Fruit fly (Drosophila melanogaster): Measurements from ENCODE around the gene CG3868.

DNA sequence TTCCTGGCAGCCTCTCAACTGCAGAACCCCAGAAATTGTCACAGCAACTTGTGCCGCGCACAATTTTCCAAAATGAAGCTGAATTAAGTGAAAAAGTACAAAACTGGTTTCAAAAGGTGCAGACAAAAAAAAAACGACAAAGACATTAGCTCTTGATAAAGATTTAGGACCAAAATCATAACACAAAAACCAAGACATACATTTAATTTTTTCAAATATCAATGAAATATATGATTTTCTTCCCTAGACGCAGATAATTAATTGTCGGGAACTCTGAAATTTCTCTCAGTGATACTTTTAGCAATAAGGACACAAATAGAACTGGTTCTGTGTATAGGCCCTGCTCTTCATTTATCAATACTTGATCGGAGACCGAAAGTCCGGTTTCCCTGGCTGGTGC, 37.8 kb downstream of the CG3868 start:
- no peak for TF ChIP-seq CG9797 (GFP tag; optimal IDR thresholded peaks at IDR 0.05)
- no peak for TF ChIP-seq B-H2 (GFP tag; optimal IDR thresholded peaks at IDR 0.05)
- no peak for TF ChIP-seq Aef1 (GFP tag; IDR thresholded peaks at IDR 0.05)
- TF ChIP-seq Chrac-16 (GFP tag; optimal IDR thresholded peaks at IDR 0.05): peak; percentile 48
- TF ChIP-seq Awh (GFP tag; IDR thresholded peaks at IDR 0.05): no peak
- TF ChIP-seq ATbp (GFP tag; optimal IDR thresholded peaks at IDR 0.05): no peak
- no peak for TF ChIP-seq prd (optimal IDR thresholded peaks at IDR 0.05)
- TF ChIP-seq prd (GFP tag; IDR thresholded peaks at IDR 0.05): peak; percentile 81
- TF ChIP-seq ssp (GFP tag; IDR thresholded peaks at IDR 0.05): peak; percentile 30; the same call in 1 of the 2 replicates
- peak; percentile 76; the same call in 1 of the 2 replicates for TF ChIP-seq chm (GFP tag; IDR thresholded peaks at IDR 0.05)
- peak; percentile 68 for TF ChIP-seq gem (tag; optimal IDR thresholded peaks at IDR 0.05)
- no peak for TF ChIP-seq gcm2 (GFP tag; optimal IDR thresholded peaks at IDR 0.05)
- no peak for TF ChIP-seq mld (GFP tag; IDR thresholded peaks at IDR 0.05; ENCODE audit: partially characterized antibody)
